Fruit fly (Drosophila melanogaster) whole organism, pupa: Measurements from ENCODE around the gene CG9147.

ENCODE experiments used
- CG17806 ChIP-seq: fragments of 200-800 bp; sonication (Bioruptor generic); optimal IDR thresholded peaks from 2 replicates; lab custom pipeline; 2018; ENCODE audit warnings: missing biosample characterization, mild to moderate bottlenecking, missing genetic modification characterization, moderate library complexity
- Pif1B ChIP-seq: fragments of 200-800 bp; sonication (Bioruptor generic); optimal IDR thresholded peaks from 3 replicates; lab custom pipeline; 2016; ENCODE audit warnings: missing biosample characterization, missing genetic modification characterization
- Snoo ChIP-seq: fragments of 200-800 bp; sonication (Bioruptor generic); optimal IDR thresholded peaks from 3 replicates; lab custom pipeline; 2017; ENCODE audit warnings: missing biosample characterization, mild to moderate bottlenecking, missing genetic modification characterization, inconsistent platforms

dm6 chr2L:6020535-6020934 lies 45.3 kb upstream of the CG9147 start, which contains the start of gene CG13996:
- TF ChIP-seq Snoo (tag; lab: Kevin White, UChicago) (no peak), CG17806 (no peak), Pif1B (no peak)
